Fruit fly (Drosophila melanogaster): ENCODE data around the gene Acbp4.

Acbp4 gene

DNA sequence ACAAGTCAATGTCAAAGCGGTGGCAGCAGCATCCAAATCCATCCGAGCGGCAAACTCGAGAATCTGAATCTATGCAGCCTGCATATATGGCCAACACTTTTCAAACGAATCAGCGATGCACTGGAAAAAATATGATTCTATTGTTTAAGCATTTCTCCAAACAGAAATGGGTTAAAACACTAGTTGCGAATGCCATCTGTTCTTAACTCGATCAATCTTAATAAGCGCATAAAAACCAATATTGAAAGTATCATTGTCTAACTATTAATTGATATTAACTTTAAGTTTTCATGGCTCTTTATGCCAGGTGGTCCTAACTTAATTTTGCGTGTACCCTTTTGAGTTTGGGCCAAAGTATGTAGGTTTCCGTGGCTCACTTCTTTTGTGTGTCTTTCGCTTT, 22.4 kb downstream of the Acbp4 start (continued):
- no peak for TF ChIP-seq Gsc (GFP tag; IDR thresholded peaks at IDR 0.05)

DNA sequence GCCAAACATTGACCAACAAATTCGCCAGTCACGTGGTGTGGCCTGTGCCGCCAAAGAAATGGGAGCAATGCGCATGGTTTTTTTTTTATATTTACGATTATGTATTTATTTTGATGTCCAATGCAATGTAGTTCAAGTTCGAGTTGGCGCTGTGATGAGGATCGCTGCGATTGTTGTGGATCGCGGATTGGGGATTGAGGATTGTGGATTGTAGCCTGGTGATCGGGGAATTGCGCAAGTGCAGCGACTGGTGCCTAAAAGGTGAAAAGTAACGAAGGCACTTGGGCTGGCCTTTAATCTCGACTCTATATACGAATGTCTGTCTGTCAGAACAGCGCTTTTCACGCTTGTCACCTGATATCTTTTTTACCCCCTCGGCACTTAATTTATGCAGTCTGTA, 23.6 kb downstream of the Acbp4 start:
- TF ChIP-seq dm (GFP tag; optimal IDR thresholded peaks at IDR 0.05), result no peak
- TF ChIP-seq CG2889 (GFP tag; IDR thresholded peaks at IDR 0.05), result 0 out of 3 replicates have a peak, but pooled peaks have one; percentile 21
- TF ChIP-seq NC2β (GFP tag; optimal IDR thresholded peaks at IDR 0.05), result no peak
- TF ChIP-seq CG2120 (GFP tag; optimal IDR thresholded peaks at IDR 0.05), result no peak
- TF ChIP-seq Ets65A (GFP tag), result peak; percentile 93

DNA sequence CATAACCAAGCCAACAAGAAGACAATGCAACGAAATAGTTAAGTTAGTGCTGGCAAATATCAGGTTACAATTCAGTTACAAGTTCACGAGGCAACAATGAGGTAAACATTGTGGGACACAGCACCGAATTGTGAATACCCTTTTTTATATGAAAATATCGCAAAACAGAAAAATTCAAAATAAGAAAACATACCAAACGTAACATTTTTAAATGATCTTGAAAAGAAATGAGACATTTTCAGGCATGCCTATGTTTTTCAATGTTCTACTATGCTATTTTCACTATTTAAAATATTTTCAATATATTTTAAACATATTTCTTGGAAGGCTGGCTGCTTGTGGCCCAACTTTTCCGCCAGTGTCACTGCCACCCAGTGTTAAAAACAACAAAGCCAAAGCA, 24.1 kb downstream of the Acbp4 start:
- TF ChIP-seq B-H1 (GFP tag; IDR thresholded peaks at IDR 0.05) (no peak), D19A (tag; optimal IDR thresholded peaks at IDR 0.05) (peak; percentile 57), CG11504 (tag; optimal IDR thresholded peaks at IDR 0.05) (peak; percentile 11)

- TF ChIP-seq repo (GFP tag; optimal IDR thresholded peaks at IDR 0.05) (no peak), ssp (GFP tag; IDR thresholded peaks at IDR 0.05) (no peak), Ets65A (GFP tag) (peak; percentile 1), Med (GFP tag) (peak; percentile 15), CG2120 (GFP tag; optimal IDR thresholded peaks at IDR 0.05) (peak; percentile 5), corto (GFP tag; optimal IDR thresholded peaks at IDR 0.05) (no peak), CG6654 (GFP tag; optimal IDR thresholded peaks at IDR 0.05) (no peak), tgo (GFP tag; IDR thresholded peaks at IDR 0.05) (no peak), CG4404 (GFP tag; IDR thresholded peaks at IDR 0.05) (no peak), danr (GFP tag; IDR thresholded peaks at IDR 0.05) (no peak), Kr (GFP tag; optimal IDR thresholded peaks at IDR 0.05) (no peak), Bdp1 (GFP tag; optimal IDR thresholded peaks at IDR 0.05) (no peak), caup (GFP tag; optimal IDR thresholded peaks at IDR 0.05; ENCODE audit: severe bottlenecking) (no peak), lov (optimal IDR thresholded peaks at IDR 0.05) (no peak), lov (GFP tag; IDR thresholded peaks at IDR 0.05) (no peak), Gsc (GFP tag; IDR thresholded peaks at IDR 0.05) (no peak), Hr51 (GFP tag; optimal IDR thresholded peaks at IDR 0.05) (no peak), CG8281 (tag; optimal IDR thresholded peaks at IDR 0.05) (no peak), row (GFP tag; IDR thresholded peaks at IDR 0.05) (0 out of 3 replicates have a peak, but pooled peaks have one; percentile 13), Hr3 (GFP tag; optimal IDR thresholded peaks at IDR 0.05) (no peak), ftz-f1 (GFP tag; optimal IDR thresholded peaks at IDR 0.05) (no peak), Hey (tag; optimal IDR thresholded peaks at IDR 0.05) (no peak), CG10565 (GFP tag; optimal IDR thresholded peaks at IDR 0.05) (no peak), dmrt11E (tag; optimal IDR thresholded peaks at IDR 0.05) (no peak), CG6689 (GFP tag; IDR thresholded peaks at IDR 0.05) (no peak), CG16863 (GFP tag; optimal IDR thresholded peaks at IDR 0.05) (no peak), ash1 (GFP tag; optimal IDR thresholded peaks at IDR 0.05) (no peak), CG17912 (GFP tag; optimal IDR thresholded peaks at IDR 0.05) (no peak), Mes4 (GFP tag; optimal IDR thresholded peaks at IDR 0.05) (no peak), slbo (GFP tag; IDR thresholded peaks at IDR 0.05) (0 out of 2 replicates have a peak, but pooled peaks have one; percentile 11), Fer3 (tag; optimal IDR thresholded peaks at IDR 0.05) (no peak), otp (GFP tag; IDR thresholded peaks at IDR 0.05) (no peak), CG14710 (tag; optimal IDR thresholded peaks at IDR 0.05) (no peak), Trl (optimal IDR thresholded peaks at IDR 0.05) (no peak), Trl (GFP tag; optimal IDR thresholded peaks at IDR 0.05) (no peak), z (GFP tag; IDR thresholded peaks at IDR 0.05) (no peak), mam (GFP tag; optimal IDR thresholded peaks at IDR 0.05) (peak; percentile 8), CG3847 (GFP tag; IDR thresholded peaks at IDR 0.05) (no peak), Drgx (GFP tag; IDR thresholded peaks at IDR 0.05) (peak; percentile 73), CG11504 (tag; optimal IDR thresholded peaks at IDR 0.05) (peak; percentile 9), CG11696 (GFP tag; IDR thresholded peaks at IDR 0.05) (no peak), jumu (GFP tag; optimal IDR thresholded peaks at IDR 0.05) (no peak), H15 (GFP tag; IDR thresholded peaks at IDR 0.05) (no peak)
Measured at dm6 chr3L:7096530-7096929, 31.5 kb downstream of the Acbp4 start.

Data from whole organism, embryonic.